Worm (Caenorhabditis elegans): Measurements from ENCODE around the gene istr-1.

istr-1 gene

ce11 chrV:12660280-12660818, 37.3 kb upstream of the istr-1 start, which contains the start of gene his-74:
his-74 (minus strand) TSS chrV:12660330.
- no peak for TF ChIP-seq sox-2 (GFP tag; IDR thresholded peaks at IDR 0.05)
- TF ChIP-seq lin-11 (tag; optimal IDR thresholded peaks at IDR 0.05): no peak
- TF ChIP-seq ceh-30 (tag; optimal IDR thresholded peaks at IDR 0.05): no peak
- TF ChIP-seq zip-5 (tag; optimal IDR thresholded peaks at IDR 0.05): no peak
- no peak for TF ChIP-seq ceh-19 (GFP tag; optimal IDR thresholded peaks at IDR 0.05)
- no peak for TF ChIP-seq fax-1 (tag; optimal IDR thresholded peaks at IDR 0.05)
- TF ChIP-seq Y22D7AL.16 (tag; optimal IDR thresholded peaks at IDR 0.05): no peak
- no peak for TF ChIP-seq ets-4 (tag; optimal IDR thresholded peaks at IDR 0.05)
- no peak for TF ChIP-seq ceh-31 (tag; optimal IDR thresholded peaks at IDR 0.05)

- TF ChIP-seq lin-11 (tag; optimal IDR thresholded peaks at IDR 0.05) (no peak), ama-1 (optimal IDR thresholded peaks at IDR 0.05) (no peak), pros-1 (tag; optimal IDR thresholded peaks at IDR 0.05) (no peak), pqm-1 (tag; optimal IDR thresholded peaks at IDR 0.05) (no peak), odd-2 (tag; optimal IDR thresholded peaks at IDR 0.05) (no peak), unc-42 (tag; optimal IDR thresholded peaks at IDR 0.05) (no peak), nfya-1 (tag; optimal IDR thresholded peaks at IDR 0.05) (no peak), T23F11.4 (GFP tag; optimal IDR thresholded peaks at IDR 0.05) (no peak), pha-4 (tag; optimal IDR thresholded peaks at IDR 0.05) (no peak), sox-2 (GFP tag; IDR thresholded peaks at IDR 0.05) (no peak), ceh-14 (tag; optimal IDR thresholded peaks at IDR 0.05) (no peak), ceh-31 (tag; optimal IDR thresholded peaks at IDR 0.05) (no peak)
These were observed 36.0 kb upstream of the istr-1 start, which contains the start of gene W05B10.3 for ce11 chrV:12661619-12662018. W05B10.3 (minus strand) TSS chrV:12661719.

- TF ChIP-seq ceh-2 (tag; optimal IDR thresholded peaks at IDR 0.05) (no peak), npax-4 (tag; optimal IDR thresholded peaks at IDR 0.05) (no peak)
These were observed 34.3 kb upstream of the istr-1 start for ce11 chrV:12663386-12663785.

- TF ChIP-seq ceh-31 (tag; optimal IDR thresholded peaks at IDR 0.05): no peak
- no peak for TF ChIP-seq elt-4 (tag; optimal IDR thresholded peaks at IDR 0.05)
- no peak for TF ChIP-seq pha-2 (tag; optimal IDR thresholded peaks at IDR 0.05)
- TF ChIP-seq ztf-16 (tag; optimal IDR thresholded peaks at IDR 0.05): no peak
- no peak for TF ChIP-seq K09A11.1 (tag; optimal IDR thresholded peaks at IDR 0.05; ENCODE audit: insufficient read depth)
- TF ChIP-seq hlh-15 (tag; optimal IDR thresholded peaks at IDR 0.05): no peak
- no peak for TF ChIP-seq nfya-1 (tag; optimal IDR thresholded peaks at IDR 0.05)
- TF ChIP-seq ceh-2 (tag; optimal IDR thresholded peaks at IDR 0.05): no peak
- TF ChIP-seq C08G9.2 (tag; optimal IDR thresholded peaks at IDR 0.05): no peak
- no peak for TF ChIP-seq ceh-48 (tag; optimal IDR thresholded peaks at IDR 0.05)
- TF ChIP-seq ceh-30 (tag; optimal IDR thresholded peaks at IDR 0.05): no peak
- no peak for TF ChIP-seq mec-3 (tag; optimal IDR thresholded peaks at IDR 0.05; ENCODE audit: borderline replicate concordance)
- TF ChIP-seq ttx-3 (tag; optimal IDR thresholded peaks at IDR 0.05): no peak
- no peak for TF ChIP-seq npax-4 (tag; optimal IDR thresholded peaks at IDR 0.05)
- TF ChIP-seq ceh-9 (tag; optimal IDR thresholded peaks at IDR 0.05): no peak
- no peak for TF ChIP-seq sox-4 (tag; optimal IDR thresholded peaks at IDR 0.05)
- no peak for TF ChIP-seq eyg-1 (tag; optimal IDR thresholded peaks at IDR 0.05)
- TF ChIP-seq F13H6.1 (tag; optimal IDR thresholded peaks at IDR 0.05): no peak
These were observed 30.3 kb upstream of the istr-1 start for ce11 chrV:12667397-12667796.

ce11 chrV:12667926-12668325, 29.7 kb upstream of the istr-1 start, which contains the start of gene W05B10.4:
W05B10.4 (plus strand) TSS chrV:12668226.
- TF ChIP-seq nhr-11 (tag; optimal IDR thresholded peaks at IDR 0.05): no peak
- TF ChIP-seq K02D7.2 (tag; optimal IDR thresholded peaks at IDR 0.05): no peak
- no peak for TF ChIP-seq lim-6 (tag; optimal IDR thresholded peaks at IDR 0.05)
- no peak for TF ChIP-seq che-1 (tag; optimal IDR thresholded peaks at IDR 0.05)
- TF ChIP-seq madf-2 (tag; optimal IDR thresholded peaks at IDR 0.05): no peak
- no peak for TF ChIP-seq dve-1 (tag; optimal IDR thresholded peaks at IDR 0.05)
- no peak for TF ChIP-seq ceh-9 (tag; optimal IDR thresholded peaks at IDR 0.05)
- TF ChIP-seq pag-3 (tag; optimal IDR thresholded peaks at IDR 0.05; ENCODE audit: borderline replicate concordance): no peak
